Fruit fly (Drosophila melanogaster): ENCODE data around the gene CG10853.
A peak's percentile ranks its signal among the peaks of the same experiment; 100 is the strongest.

Gene CG10853

dm6 chr3L:3928205-3928942, 19.3 kb upstream of the CG10853 start (continued):
- TF ChIP-seq caup (GFP tag; optimal IDR thresholded peaks at IDR 0.05; ENCODE audit: severe bottlenecking) (peak; percentile 93), CG42726 (GFP tag; IDR thresholded peaks at IDR 0.05; ENCODE audit: partially characterized antibody) (no peak), CG2202 (tag; optimal IDR thresholded peaks at IDR 0.05) (peak; percentile 5), CG17361 (GFP tag; IDR thresholded peaks at IDR 0.05) (peak; percentile 70; the same call in 2 of the 3 replicates), CG12155 (GFP tag; optimal IDR thresholded peaks at IDR 0.05) (peak; percentile 88), CG11093 (GFP tag; IDR thresholded peaks at IDR 0.05) (peak; percentile 68; the same call in 2 of the 3 replicates), Abd-B (GFP tag; optimal IDR thresholded peaks at IDR 0.05) (peak; percentile 68), Hr51 (GFP tag; optimal IDR thresholded peaks at IDR 0.05) (peak; percentile 76 to 86), crol (GFP tag; IDR thresholded peaks at IDR 0.05) (peak; percentile 39; the same call in 1 of the 2 replicates), CG10959 (GFP tag; IDR thresholded peaks at IDR 0.05) (peak; percentile 47; the same call in 1 of the 2 replicates), Dll (GFP tag; IDR thresholded peaks at IDR 0.05; ENCODE audit: partially characterized antibody) (no peak), E2f2 (GFP tag; IDR thresholded peaks at IDR 0.05) (peak; percentile 64; the same call in 1 of the 2 replicates), BtbVII (GFP tag; optimal IDR thresholded peaks at IDR 0.05) (peak; percentile 89), Doc3 (GFP tag; IDR thresholded peaks at IDR 0.05; ENCODE audit: partially characterized antibody) (no peak), tup (GFP tag; optimal IDR thresholded peaks at IDR 0.05) (peak; percentile 73), Bteb2 (GFP tag; optimal IDR thresholded peaks at IDR 0.05) (peak; percentile 84), ken (GFP tag; IDR thresholded peaks at IDR 0.05) (peak; percentile 76), hb (GFP tag; IDR thresholded peaks at IDR 0.05; ENCODE audit: partially characterized antibody) (no peak), lab (GFP tag; optimal IDR thresholded peaks at IDR 0.05) (peak; percentile 95), CG8290 (GFP tag; optimal IDR thresholded peaks at IDR 0.05) (no peak), CG8290 (tag; optimal IDR thresholded peaks at IDR 0.05) (peak in 1 of 2 experiments; percentile 95), Ravus (GFP tag; IDR thresholded peaks at IDR 0.05) (peak; percentile 75), CG10147 (GFP tag; optimal IDR thresholded peaks at IDR 0.05) (peak; percentile 83), CG9932 (GFP tag; IDR thresholded peaks at IDR 0.05) (peak; percentile 90), CG3065 (GFP tag; optimal IDR thresholded peaks at IDR 0.05) (peak; percentile 32), CG10209 (GFP tag; optimal IDR thresholded peaks at IDR 0.05) (peak; percentile 88), CG6854 (GFP tag; optimal IDR thresholded peaks at IDR 0.05) (peak; percentile 67), CG2678 (tag; optimal IDR thresholded peaks at IDR 0.05) (peak; percentile 94), ato (GFP tag; IDR thresholded peaks at IDR 0.05; ENCODE audit: partially characterized antibody) (no peak), corto (GFP tag; optimal IDR thresholded peaks at IDR 0.05) (peak; percentile 31), dpn (GFP tag; optimal IDR thresholded peaks at IDR 0.05) (peak; percentile 86 to 89), D19A (tag; optimal IDR thresholded peaks at IDR 0.05) (peak; percentile 62), CG18619 (GFP tag; optimal IDR thresholded peaks at IDR 0.05) (peak; percentile 89), CG11456 (GFP tag; IDR thresholded peaks at IDR 0.05) (peak; percentile 90), pros (GFP tag; optimal IDR thresholded peaks at IDR 0.05) (no peak), CG8281 (tag; optimal IDR thresholded peaks at IDR 0.05) (no peak), CG12942 (GFP tag; optimal IDR thresholded peaks at IDR 0.05) (peak; percentile 79), wor (GFP tag; IDR thresholded peaks at IDR 0.05) (peak; percentile 72), CG32767 (GFP tag; IDR thresholded peaks at IDR 0.05) (peak; percentile 75; the same call in 1 of the 2 replicates), CG13624 (GFP tag; optimal IDR thresholded peaks at IDR 0.05) (peak; percentile 95), gro (GFP tag; optimal IDR thresholded peaks at IDR 0.05) (peak; percentile 93), Poxn (GFP tag; IDR thresholded peaks at IDR 0.05) (peak; percentile 87), bab2 (GFP tag; optimal IDR thresholded peaks at IDR 0.05) (peak; percentile 89), NC2α (GFP tag; optimal IDR thresholded peaks at IDR 0.05) (peak; percentile 53), Deaf1 (tag; optimal IDR thresholded peaks at IDR 0.05) (peak; percentile 55), slbo (GFP tag; IDR thresholded peaks at IDR 0.05) (peak; percentile 97), CG32532 (GFP tag; IDR thresholded peaks at IDR 0.05) (peak; percentile 92), abd-A (tag; optimal IDR thresholded peaks at IDR 0.05) (peak; percentile 16), usp (GFP tag; optimal IDR thresholded peaks at IDR 0.05) (no peak)
